Fruit fly (Drosophila melanogaster) ovary, adult (tissue): ENCODE data around the gene CG18586.
A peak's percentile ranks its signal among the peaks of the same experiment; 100 is the strongest.

Source experiments
- CG17801 ChIP-seq: fragments of 200-800 bp; optimal IDR thresholded peaks from 2 replicates; lab custom pipeline; 2019; ENCODE audit warnings: missing biosample characterization, mild to moderate bottlenecking, missing genetic modification characterization, moderate library complexity; ENCODE audit not compliant: partially characterized antibody

Gene CG18586

dm6 chr3L:5843895-5844576, 29.1 kb upstream of the CG18586 start:
- TF ChIP-seq CG17801 (GFP tag; lab: Kevin White, UChicago): no peak

- peak; percentile 9 for TF ChIP-seq CG17801 (GFP tag; lab: Kevin White, UChicago)
Measured at dm6 chr3L:5845466-5845865, 27.6 kb upstream of the CG18586 start, which contains the start of gene vn. Gene vn (minus strand): TSS chr3L:5845664.

- no peak for TF ChIP-seq CG17801 (GFP tag; lab: Kevin White, UChicago)
Measured at dm6 chr3L:5848929-5849328, 24.2 kb upstream of the CG18586 start.

- no peak for TF ChIP-seq CG17801 (GFP tag; lab: Kevin White, UChicago)
Measured at dm6 chr3L:5851636-5852035, 21.5 kb upstream of the CG18586 start.

- TF ChIP-seq CG17801 (GFP tag; lab: Kevin White, UChicago): no peak
Measured at dm6 chr3L:5855098-5855497, 18.0 kb upstream of the CG18586 start.

- no peak for TF ChIP-seq CG17801 (GFP tag; lab: Kevin White, UChicago)
Measured at dm6 chr3L:5856081-5856826, 16.9 kb upstream of the CG18586 start.

dm6 chr3L:5856919-5857318, 16.2 kb upstream of the CG18586 start:
- no peak for TF ChIP-seq CG17801 (GFP tag; lab: Kevin White, UChicago)

dm6 chr3L:5859029-5859428, 14.1 kb upstream of the CG18586 start:
- no peak for TF ChIP-seq CG17801 (GFP tag; lab: Kevin White, UChicago)

dm6 chr3L:5862994-5863393, 10.1 kb upstream of the CG18586 start:
- TF ChIP-seq CG17801 (GFP tag; lab: Kevin White, UChicago): no peak

- no peak for TF ChIP-seq CG17801 (GFP tag; lab: Kevin White, UChicago)
Measured at dm6 chr3L:5863868-5864413, 9.2 kb upstream of the CG18586 start.

dm6 chr3L:5866924-5867323, 6.2 kb upstream of the CG18586 start:
- no peak for TF ChIP-seq CG17801 (GFP tag; lab: Kevin White, UChicago)

dm6 chr3L:5869614-5870204, 3.4 kb upstream of the CG18586 start:
- TF ChIP-seq CG17801 (GFP tag; lab: Kevin White, UChicago): peak; percentile 69

dm6 chr3L:5871201-5871600, 1.9 kb upstream of the CG18586 start, which contains the start of gene CG5568:
Gene CG5568 (plus strand): TSS chr3L:5871501.
- TF ChIP-seq CG17801 (GFP tag; lab: Kevin White, UChicago): no peak

dm6 chr3L:5878734-5879291, 5.7 kb downstream of the CG18586 start:
- no peak for TF ChIP-seq CG17801 (GFP tag; lab: Kevin White, UChicago)
